Worm (Caenorhabditis elegans) whole organism, L1 larva: Measurements from ENCODE around the gene clec-215.
A peak's percentile ranks its signal among the peaks of the same experiment; 100 is the strongest.

Experiments
- C04F5.9 ChIP-seq: sonication (generic microtip); optimal IDR thresholded peaks from 2 replicates; lab custom pipeline; 2016; ENCODE audit warnings: missing genetic modification characterization, missing compliant biosample characterization
- aha-1 ChIP-seq: fragments of 150-350 bp; optimal IDR thresholded peaks from 2 replicates; lab custom pipeline; 2014; ENCODE audit warnings: missing biosample characterization, missing genetic modification characterization
- alr-1 ChIP-seq: fragments of 200-800 bp; sonication (Bioruptor generic); optimal IDR thresholded peaks from 2 replicates; lab custom pipeline; 2018; ENCODE audit warnings: borderline replicate concordance, mild to moderate bottlenecking, missing genetic modification characterization, missing compliant biosample characterization
- aly-2 ChIP-seq: fragments of 150-350 bp; optimal IDR thresholded peaks from 2 replicates; lab custom pipeline; 2014; ENCODE audit warnings: missing biosample characterization, missing genetic modification characterization
- blmp-1 ChIP-seq: fragments of 150-350 bp; optimal IDR thresholded peaks from 2 replicates; lab custom pipeline; 2014; ENCODE audit warnings: missing biosample characterization, missing genetic modification characterization
- ceh-8 ChIP-seq: fragments of 200-800 bp; sonication (Bioruptor generic); optimal IDR thresholded peaks from 2 replicates; lab custom pipeline; 2018; ENCODE audit warnings: mild to moderate bottlenecking, missing genetic modification characterization, moderate library complexity, missing compliant biosample characterization
- ceh-90 ChIP-seq: sonication (generic microtip); optimal IDR thresholded peaks from 2 replicates; lab custom pipeline; 2016; ENCODE audit warnings: missing genetic modification characterization, missing compliant biosample characterization
- dsc-1 ChIP-seq: sonication (generic microtip); optimal IDR thresholded peaks from 2 replicates; lab custom pipeline; 2016; ENCODE audit warnings: mild to moderate bottlenecking, missing genetic modification characterization, missing compliant biosample characterization
- efl-1 ChIP-seq, 4 experiments: fragments of 150-350 bp; optimal IDR thresholded peaks in 3 of 4; peaks in 1 of 4; 1 replicate in 1 of 4; 2 replicates in 3 of 4; lab custom pipeline; 2014; ENCODE audit warnings: missing biosample characterization in 2 of 4, missing genetic modification characterization in 2 of 4, missing genetic modification reagents in 2 of 4
- elt-2 ChIP-seq: sonication (generic microtip); optimal IDR thresholded peaks from 2 replicates; lab custom pipeline; 2016; ENCODE audit warnings: missing genetic modification characterization, mild to moderate bottlenecking, inconsistent platforms, missing compliant biosample characterization, missing genetic modification reagents
- elt-3 ChIP-seq, 6 experiments: fragments of 150-350 bp in 1 of 6; sonication (generic microtip); optimal IDR thresholded peaks; 2 replicates each; lab custom pipeline; 2017 to 2018; ENCODE audit warnings: missing biosample characterization in 6 of 6, missing genetic modification characterization in 6 of 6, inconsistent platforms in 1 of 6
- fkh-10 ChIP-seq: sonication (generic microtip); optimal IDR thresholded peaks from 2 replicates; lab custom pipeline; 2017; ENCODE audit warnings: missing biosample characterization, missing genetic modification reagents, missing genetic modification characterization
- fos-1 ChIP-seq: fragments of 150-350 bp; optimal IDR thresholded peaks from 2 replicates; lab custom pipeline; 2014; ENCODE audit warnings: missing biosample characterization, missing genetic modification characterization
- hpl-2 ChIP-seq: fragments of 150-350 bp; optimal IDR thresholded peaks from 2 replicates; lab custom pipeline; 2014; ENCODE audit warnings: missing biosample characterization, missing genetic modification reagents, missing genetic modification characterization
- jun-1 ChIP-seq: fragments of 150-350 bp; optimal IDR thresholded peaks from 2 replicates; lab custom pipeline; 2014; ENCODE audit warnings: missing biosample characterization, missing genetic modification reagents, missing genetic modification characterization
- lin-13 ChIP-seq: fragments of 150-350 bp; optimal IDR thresholded peaks from 2 replicates; lab custom pipeline; 2014; ENCODE audit warnings: missing biosample characterization, missing genetic modification reagents, missing genetic modification characterization
- lin-15B ChIP-seq: fragments of 150-350 bp; sonication (generic microtip); optimal IDR thresholded peaks from 3 replicates; lab custom pipeline; 2014; ENCODE audit warnings: missing biosample characterization, missing genetic modification characterization
- lir-3 ChIP-seq: sonication (generic microtip); optimal IDR thresholded peaks from 2 replicates; lab custom pipeline; 2016; ENCODE audit warnings: mild to moderate bottlenecking, missing genetic modification characterization, moderate library complexity, missing compliant biosample characterization; ENCODE audit not compliant: poor library complexity
- mab-9 ChIP-seq: fragments of 200-800 bp; sonication (Bioruptor generic); IDR thresholded peaks from 2 replicates; pipeline ENCODE4 v1.3.6; 2022; ENCODE audit warnings: missing genetic modification reagents, missing genetic modification characterization, missing compliant biosample characterization
- mep-1 ChIP-seq: fragments of 150-350 bp; optimal IDR thresholded peaks from 2 replicates; lab custom pipeline; 2014; ENCODE audit warnings: missing biosample characterization, missing genetic modification characterization
- nhr-19 ChIP-seq: fragments of 200-800 bp; sonication (Bioruptor generic); conservative IDR thresholded peaks from 2 replicates; pipeline ENCODE4 v1.3.6; 2022; ENCODE audit warnings: missing genetic modification characterization, missing compliant biosample characterization
- nhr-28 ChIP-seq: fragments of 150-350 bp; optimal IDR thresholded peaks from 2 replicates; lab custom pipeline; 2014; ENCODE audit warnings: missing biosample characterization, missing genetic modification characterization
- nhr-47 ChIP-seq: sonication (generic microtip); optimal IDR thresholded peaks from 2 replicates; lab custom pipeline; 2016; ENCODE audit warnings: mild to moderate bottlenecking, missing genetic modification characterization, moderate library complexity, missing compliant biosample characterization
- nhr-77 ChIP-seq: fragments of 150-350 bp; optimal IDR thresholded peaks from 2 replicates; lab custom pipeline; 2014; ENCODE audit warnings: missing biosample characterization, missing genetic modification characterization
- nhr-84 ChIP-seq: sonication (generic microtip); optimal IDR thresholded peaks from 2 replicates; lab custom pipeline; 2017; ENCODE audit warnings: missing biosample characterization, missing genetic modification characterization
- nhr-85 ChIP-seq: sonication (generic microtip); peaks from one replicate; lab custom pipeline; 2016; ENCODE audit warnings: missing genetic modification characterization, inconsistent platforms, missing compliant biosample characterization
- pag-3 ChIP-seq: sonication (generic microtip); optimal IDR thresholded peaks from 2 replicates; lab custom pipeline; 2017; ENCODE audit warnings: missing genetic modification characterization, mild to moderate bottlenecking, missing compliant biosample characterization, antibody characterized with exemption, borderline replicate concordance; ENCODE audit not compliant: insufficient read depth
- pax-3 ChIP-seq: fragments of 200-800 bp; sonication (Bioruptor generic); optimal IDR thresholded peaks from 2 replicates; lab custom pipeline; 2018; ENCODE audit warnings: mild to moderate bottlenecking, missing genetic modification characterization, moderate library complexity, missing compliant biosample characterization
- pqm-1 ChIP-seq: sonication (generic microtip); optimal IDR thresholded peaks from 3 replicates; lab custom pipeline; 2017; ENCODE audit warnings: missing biosample characterization, missing genetic modification characterization
- snu-23 ChIP-seq: sonication (generic microtip); optimal IDR thresholded peaks from 2 replicates; lab custom pipeline; 2016; ENCODE audit warnings: missing genetic modification characterization, missing compliant biosample characterization
- tbx-2 ChIP-seq: sonication (generic microtip); optimal IDR thresholded peaks from 2 replicates; lab custom pipeline; 2016; ENCODE audit warnings: missing genetic modification characterization, missing compliant biosample characterization
- ztf-11 ChIP-seq, 2 experiments: sonication (generic microtip); optimal IDR thresholded peaks; 2 replicates each; lab custom pipeline; 2016 to 2017; ENCODE audit warnings: missing genetic modification characterization in 2 of 2, missing biosample characterization in 1 of 2, missing compliant biosample characterization in 1 of 2

clec-215 gene

DNA sequence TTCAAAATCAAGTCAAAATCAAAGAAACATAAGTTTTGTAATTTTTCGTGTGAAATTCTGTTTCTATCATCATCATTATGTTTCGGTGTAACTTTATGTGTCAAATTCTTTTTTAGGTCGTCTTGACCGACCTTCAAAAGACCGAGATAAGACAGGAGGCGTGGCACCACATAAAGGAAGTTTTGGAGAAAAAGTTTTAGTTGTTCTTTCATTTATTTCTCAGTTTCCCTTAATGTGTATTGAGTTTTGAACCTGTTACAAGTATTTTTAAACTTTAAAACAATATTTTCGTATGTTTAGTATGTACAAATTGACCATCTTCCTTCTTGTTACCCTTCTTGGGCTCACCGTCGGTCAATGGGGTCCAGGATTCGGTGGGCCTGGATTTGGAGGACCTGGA, 12.5 kb downstream of the clec-215 start, which contains the start of gene grsp-4:
Gene grsp-4, plus strand, starts transcription at position 301 of the 400 bp plus-strand sequence.
- TF ChIP-seq nhr-85 (tag; lab: Kevin White, UChicago) (peak; percentile 48), elt-3 (tag; optimal IDR thresholded peaks at IDR 0.05; lab: Kevin White, UChicago) (no peak), C04F5.9 (tag; lab: Kevin White, UChicago) (no peak), blmp-1 (peak; percentile 52)

DNA sequence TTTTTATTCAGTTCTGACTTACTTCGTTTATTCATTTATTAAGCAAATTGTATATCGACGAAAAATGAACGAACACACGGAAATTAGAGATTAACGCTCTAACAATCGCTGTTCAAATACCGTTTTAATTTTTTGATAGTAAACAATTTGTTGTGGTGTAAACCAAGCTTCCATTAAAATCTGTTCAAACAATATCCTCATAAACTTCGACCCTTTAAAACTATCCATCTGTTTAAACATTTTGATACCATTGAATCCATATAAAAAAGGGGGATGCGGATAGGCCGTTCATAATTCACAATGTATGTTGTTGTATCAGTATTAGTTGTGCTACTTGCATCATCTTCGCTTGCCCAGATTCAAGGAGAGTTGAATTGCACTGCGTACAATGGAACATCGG, 14.4 kb downstream of the clec-215 start, which contains the start of gene F07C4.6:
Gene F07C4.6, plus strand, starts transcription at position 301 of the 400 bp plus-strand sequence.
- TF ChIP-seq mab-9 (GFP tag; lab: Robert Waterston, UW) (no peak), ztf-11 (tag; optimal IDR thresholded peaks at IDR 0.05; lab: Kevin White, UChicago) (no peak)

DNA sequence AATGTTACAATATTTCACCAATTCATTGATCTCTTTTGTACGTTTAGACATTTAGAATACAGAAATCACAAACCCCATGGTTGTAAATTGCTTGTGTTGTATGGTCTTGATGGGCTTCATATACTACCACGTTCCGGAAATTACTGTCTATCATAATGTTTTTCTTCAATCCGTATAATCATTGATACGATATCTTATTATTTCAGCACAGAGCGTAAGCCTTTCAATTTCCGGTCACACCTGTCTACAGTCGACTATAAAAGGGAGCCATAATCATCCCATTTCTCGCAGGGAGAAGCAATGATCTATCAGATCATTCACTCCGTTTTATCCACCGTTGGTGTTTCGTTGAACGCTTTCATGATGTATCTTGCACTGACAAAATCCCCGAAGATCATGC, 17.4 kb downstream of the clec-215 start, which contains the start of gene srd-30:
Gene srd-30, plus strand, starts transcription at position 301 of the 400 bp plus-strand sequence.
- TF ChIP-seq C04F5.9 (tag; lab: Kevin White, UChicago) (no peak), mep-1 (tag; lab: Kevin White, UChicago) (no peak), hpl-2 (GFP tag; lab: Kevin White, UChicago) (no peak), ceh-90 (no peak), dsc-1 (no peak), nhr-84 (no peak), nhr-19 (no peak)

ce11 chrV:7631732-7632131, 19.6 kb downstream of the clec-215 start, which contains the start of gene srd-25:
Gene srd-25, plus strand, starts transcription at chrV:7632032.
- TF ChIP-seq elt-2 (tag; lab: Kevin White, UChicago) (no peak), nhr-77 (tag; lab: Kevin White, UChicago) (no peak), nhr-28 (no peak), aly-2 (tag; lab: Kevin White, UChicago) (no peak), nhr-47 (no peak), nhr-84 (no peak), jun-1 (tag; lab: Kevin White, UChicago) (no peak), lir-3 (tag; lab: Kevin White, UChicago) (no peak), ceh-8 (GFP tag; lab: Kevin White, UChicago) (no peak), tbx-2 (tag; lab: Kevin White, UChicago) (no peak)

DNA sequence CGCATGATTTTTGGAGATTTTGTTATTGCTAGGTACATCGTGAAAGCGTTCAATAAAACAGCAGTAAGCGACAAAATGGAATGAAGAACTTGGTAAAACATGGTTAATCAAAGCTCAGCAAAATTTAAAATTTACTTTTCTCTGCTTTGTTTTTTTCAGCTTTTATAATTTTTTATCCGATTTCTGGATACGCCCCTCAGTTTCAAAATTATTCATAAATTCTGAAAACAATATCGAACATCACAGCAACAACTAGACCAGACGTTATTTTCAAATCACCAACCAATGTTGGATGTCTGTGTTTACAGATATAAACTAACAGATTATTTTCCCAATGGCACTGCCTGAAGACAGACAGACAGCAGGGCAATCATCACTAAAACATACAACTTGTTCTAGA, 22.5 kb downstream of the clec-215 start, which contains the start of gene srd-31:
Gene srd-31, minus strand, starts transcription at position 101 of the 400 bp plus-strand sequence.
- TF ChIP-seq mep-1 (tag; lab: Kevin White, UChicago) (no peak), lin-13 (GFP tag; lab: Kevin White, UChicago) (no peak), pag-3 (tag; lab: Kevin White, UChicago) (no peak), aha-1 (tag; lab: Kevin White, UChicago) (no peak), pqm-1 (tag; lab: Kevin White, UChicago) (no peak), fkh-10 (no peak), nhr-28 (no peak), snu-23 (GFP tag; lab: Kevin White, UChicago) (no peak), nhr-19 (no peak), lin-15B (no peak), alr-1 (tag; lab: Kevin White, UChicago) (no peak), jun-1 (tag; lab: Kevin White, UChicago) (no peak), dsc-1 (no peak), fos-1 (tag; lab: Kevin White, UChicago) (no peak), efl-1 (optimal IDR thresholded peaks at IDR 0.05; lab: Kevin White, UChicago) (no peak), efl-1 (GFP tag; optimal IDR thresholded peaks at IDR 0.05 in 1 of 2; lab: Kevin White, UChicago) (no peak), aly-2 (tag; lab: Kevin White, UChicago) (no peak), pax-3 (tag; lab: Kevin White, UChicago) (no peak)
